Fruit fly (Drosophila melanogaster) whole organism, embryonic: ENCODE results near the gene CG6055.

ENCODE experiments used
- B-H1 ChIP-seq: fragments of 200-800 bp; sonication (Bioruptor generic); IDR thresholded peaks from 3 replicates; pipeline ENCODE4 v1.3.6; 2022; ENCODE audit warnings: missing biosample characterization, missing genetic modification characterization
- B-H2 ChIP-seq: fragments of 200-800 bp; sonication (Bioruptor generic); optimal IDR thresholded peaks from 2 replicates; lab custom pipeline; 2018; ENCODE audit warnings: missing biosample characterization, mild to moderate bottlenecking, missing genetic modification characterization
- CG10274 ChIP-seq: fragments of 200-800 bp; sonication (Bioruptor generic); optimal IDR thresholded peaks from 3 replicates; lab custom pipeline; 2017; ENCODE audit warnings: missing biosample characterization, mild to moderate bottlenecking, missing genetic modification characterization
- CG11247 ChIP-seq: fragments of 200-800 bp; sonication (Bioruptor generic); IDR thresholded peaks from 2 replicates; pipeline ENCODE4 v1.3.6; 2022; ENCODE audit warnings: missing biosample characterization, missing genetic modification characterization
- CG12219 ChIP-seq: fragments of 200-800 bp; sonication (Bioruptor generic); optimal IDR thresholded peaks from 3 replicates; lab custom pipeline; 2018; ENCODE audit warnings: missing biosample characterization, mild to moderate bottlenecking, missing genetic modification characterization
- CG13287 ChIP-seq: fragments of 200-800 bp; sonication (Bioruptor generic); IDR thresholded peaks from 2 replicates; pipeline ENCODE4 v1.3.6; 2022; ENCODE audit warnings: missing biosample characterization, missing genetic modification characterization; ENCODE audit not compliant: partially characterized antibody
- CG14014 ChIP-seq: fragments of 200-800 bp; sonication (Bioruptor generic); IDR thresholded peaks from 2 replicates; pipeline ENCODE4 v1.3.6; 2022; ENCODE audit warnings: missing biosample characterization, missing genetic modification characterization
- CG14667 ChIP-seq: fragments of 200-800 bp; sonication (Bioruptor generic); IDR thresholded peaks from 2 replicates; pipeline ENCODE4 v1.3.6; 2022; ENCODE audit warnings: missing biosample characterization, missing genetic modification characterization
- CG15601 ChIP-seq: fragments of 200-800 bp; sonication (Bioruptor generic); optimal IDR thresholded peaks from 3 replicates; lab custom pipeline; 2019; ENCODE audit warnings: missing biosample characterization, mild to moderate bottlenecking, missing genetic modification characterization, moderate library complexity
- CG2875 ChIP-seq: fragments of 200-800 bp; sonication (Bioruptor generic); optimal IDR thresholded peaks from 2 replicates; lab custom pipeline; 2017; ENCODE audit warnings: missing biosample characterization, mild to moderate bottlenecking, missing genetic modification characterization, missing genetic modification reagents
- CG30403 ChIP-seq: fragments of 200-800 bp; sonication (Bioruptor generic); optimal IDR thresholded peaks from 3 replicates; lab custom pipeline; 2016; ENCODE audit warnings: missing biosample characterization, missing genetic modification characterization
- CG31224 ChIP-seq: fragments of 200-800 bp; sonication (Bioruptor generic); IDR thresholded peaks from 2 replicates; pipeline ENCODE4 v1.3.6; 2022; ENCODE audit warnings: missing biosample characterization, missing genetic modification characterization
- CG32767 ChIP-seq: fragments of 200-800 bp; sonication (Bioruptor generic); IDR thresholded peaks from 2 replicates; pipeline ENCODE4 v1.3.6; 2022; ENCODE audit warnings: missing biosample characterization, missing genetic modification characterization
- CG3847 ChIP-seq: fragments of 200-800 bp; sonication (Bioruptor generic); IDR thresholded peaks from 2 replicates; pipeline ENCODE4 v1.3.6; 2022; ENCODE audit warnings: missing biosample characterization, missing genetic modification characterization
- CG7357 ChIP-seq: fragments of 200-800 bp; sonication (Bioruptor generic); IDR thresholded peaks from 3 replicates; pipeline ENCODE4 v1.3.6; 2022; ENCODE audit warnings: missing biosample characterization, missing genetic modification characterization
- CG7556 ChIP-seq: fragments of 200-800 bp; sonication (Bioruptor generic); optimal IDR thresholded peaks from 2 replicates; lab custom pipeline; 2017; ENCODE audit warnings: missing biosample characterization, mild to moderate bottlenecking, missing genetic modification characterization
- CG8281 ChIP-seq: fragments of 200-800 bp; sonication (Bioruptor generic); optimal IDR thresholded peaks from 2 replicates; lab custom pipeline; 2018; ENCODE audit warnings: missing biosample characterization, mild to moderate bottlenecking, missing genetic modification characterization, moderate library complexity
- CG9932 ChIP-seq: fragments of 200-800 bp; sonication (Bioruptor generic); IDR thresholded peaks from 2 replicates; pipeline ENCODE4 v1.3.6; 2022; ENCODE audit warnings: missing biosample characterization, missing genetic modification characterization
- Chrac-16 ChIP-seq: fragments of 200-800 bp; sonication (Bioruptor generic); optimal IDR thresholded peaks from 3 replicates; lab custom pipeline; 2016; ENCODE audit warnings: missing biosample characterization, missing genetic modification characterization
- CoRest ChIP-seq: fragments of 200-800 bp; sonication (Bioruptor generic); optimal IDR thresholded peaks from 3 replicates; lab custom pipeline; 2018; ENCODE audit warnings: missing biosample characterization, mild to moderate bottlenecking, missing genetic modification characterization, moderate library complexity
- Dip2 ChIP-seq: fragments of 200-800 bp; sonication (Bioruptor generic); IDR thresholded peaks from 2 replicates; pipeline ENCODE4 v1.3.6; 2022; ENCODE audit warnings: missing biosample characterization, missing genetic modification characterization
- E2f1 ChIP-seq: fragments of 200-800 bp; sonication (Bioruptor generic); IDR thresholded peaks from 2 replicates; pipeline ENCODE4 v1.3.6; 2022; ENCODE audit warnings: missing biosample characterization, missing genetic modification characterization
- Hr51 ChIP-seq, 2 experiments: fragments of 200-800 bp; sonication (Bioruptor generic); optimal IDR thresholded peaks; 2 replicates in 1 of 2; 3 replicates in 1 of 2; lab custom pipeline; 2016 to 2018; ENCODE audit warnings: missing biosample characterization in 2 of 2, missing genetic modification characterization in 2 of 2, mild to moderate bottlenecking in 1 of 2, moderate library complexity in 1 of 2
- Hr78 ChIP-seq, 2 experiments: fragments of 200-800 bp in 1 of 2; fragments of >200 bp in 1 of 2; sonication (Bioruptor generic) in 1 of 2; optimal IDR thresholded peaks; 2 replicates each; lab custom pipeline; 2017 to 2019; ENCODE audit warnings: missing biosample characterization in 2 of 2, missing genetic modification characterization in 2 of 2, mild to moderate bottlenecking in 1 of 2, moderate library complexity in 1 of 2
- Lim3 ChIP-seq: fragments of 200-800 bp; sonication (Bioruptor generic); IDR thresholded peaks from 2 replicates; pipeline ENCODE4 v1.3.6; 2022; ENCODE audit warnings: missing biosample characterization, missing genetic modification characterization
- Lpt ChIP-seq: fragments of >200 bp; optimal IDR thresholded peaks from 2 replicates; lab custom pipeline; 2018; ENCODE audit warnings: missing biosample characterization, missing genetic modification characterization
- NK7.1 ChIP-seq: fragments of 200-800 bp; sonication (Bioruptor generic); optimal IDR thresholded peaks from 3 replicates; lab custom pipeline; 2016; ENCODE audit warnings: missing biosample characterization, missing genetic modification characterization
- PHDP ChIP-seq: fragments of 200-800 bp; sonication (Bioruptor generic); optimal IDR thresholded peaks from 3 replicates; lab custom pipeline; 2018; ENCODE audit warnings: missing biosample characterization, mild to moderate bottlenecking, missing genetic modification characterization, moderate library complexity
- Poxn ChIP-seq: fragments of 200-800 bp; sonication (Bioruptor generic); IDR thresholded peaks from 2 replicates; pipeline ENCODE4 v1.3.6; 2022; ENCODE audit warnings: missing biosample characterization, missing genetic modification characterization
- Rfx ChIP-seq: fragments of 200-800 bp; sonication (Bioruptor generic); IDR thresholded peaks from 2 replicates; pipeline ENCODE4 v1.3.6; 2022; ENCODE audit warnings: missing biosample characterization, missing genetic modification characterization
- Sox100B ChIP-seq: fragments of 200-800 bp; sonication (Bioruptor generic); optimal IDR thresholded peaks from 3 replicates; lab custom pipeline; 2018; ENCODE audit warnings: missing biosample characterization, mild to moderate bottlenecking, missing genetic modification characterization
- Usf ChIP-seq: fragments of 200-800 bp; sonication (Bioruptor generic); optimal IDR thresholded peaks from 2 replicates; lab custom pipeline; 2017; ENCODE audit warnings: missing genotype, missing biosample characterization, missing genetic modification characterization
- Xbp1 ChIP-seq: fragments of 200-800 bp; sonication (Bioruptor generic); optimal IDR thresholded peaks from 3 replicates; lab custom pipeline; 2016; ENCODE audit warnings: missing biosample characterization, mild to moderate bottlenecking, missing genetic modification characterization
- abd-A ChIP-seq: fragments of 200-800 bp; sonication (Bioruptor generic); optimal IDR thresholded peaks from 3 replicates; lab custom pipeline; 2019; ENCODE audit warnings: missing biosample characterization, mild to moderate bottlenecking, missing genetic modification characterization, moderate library complexity
- ap ChIP-seq: fragments of 200-800 bp; sonication (Bioruptor generic); IDR thresholded peaks from 2 replicates; pipeline ENCODE4 v1.3.6; 2022; ENCODE audit warnings: missing biosample characterization, missing genetic modification characterization
- crol ChIP-seq: fragments of 200-800 bp; sonication (Bioruptor generic); IDR thresholded peaks from 2 replicates; pipeline ENCODE4 v1.3.6; 2022; ENCODE audit warnings: missing biosample characterization, missing genetic modification characterization
- dmrt11E ChIP-seq: fragments of 200-800 bp; sonication (Bioruptor generic); optimal IDR thresholded peaks from 3 replicates; lab custom pipeline; 2018; ENCODE audit warnings: missing biosample characterization, mild to moderate bottlenecking, missing genetic modification characterization, moderate library complexity
- dmrt99B ChIP-seq: fragments of 200-800 bp; sonication (Bioruptor generic); optimal IDR thresholded peaks from 2 replicates; lab custom pipeline; 2018; ENCODE audit warnings: missing biosample characterization, mild to moderate bottlenecking, missing genetic modification characterization, moderate library complexity
- dpn ChIP-seq, 2 experiments: fragments of 200-800 bp; sonication (Bioruptor generic); optimal IDR thresholded peaks; 3 replicates each; lab custom pipeline; 2016; ENCODE audit warnings: missing biosample characterization in 2 of 2, missing genetic modification characterization in 2 of 2
- gcm2 ChIP-seq: fragments of 200-800 bp; sonication (Bioruptor generic); optimal IDR thresholded peaks from 2 replicates; lab custom pipeline; 2016; ENCODE audit warnings: missing biosample characterization, missing genetic modification characterization
- grau ChIP-seq: fragments of 200-800 bp; optimal IDR thresholded peaks from 3 replicates; lab custom pipeline; 2019; ENCODE audit warnings: missing biosample characterization, mild to moderate bottlenecking, missing genetic modification characterization, moderate library complexity
- gsb-n ChIP-seq: fragments of 200-800 bp; sonication (Bioruptor generic); optimal IDR thresholded peaks from 3 replicates; lab custom pipeline; 2018; ENCODE audit warnings: missing biosample characterization, mild to moderate bottlenecking, missing genetic modification characterization
- h ChIP-seq: fragments of >200 bp; optimal IDR thresholded peaks from 2 replicates; lab custom pipeline; 2017
- jigr1 ChIP-seq: fragments of 200-800 bp; sonication (Bioruptor generic); IDR thresholded peaks from 3 replicates; pipeline ENCODE4 v1.3.6; 2022; ENCODE audit warnings: missing biosample characterization, missing genetic modification characterization
- nmo ChIP-seq: fragments of 200-800 bp; sonication (Bioruptor generic); optimal IDR thresholded peaks from 2 replicates; lab custom pipeline; 2018; ENCODE audit warnings: missing biosample characterization, mild to moderate bottlenecking, missing genetic modification characterization, moderate library complexity
- oc ChIP-seq: fragments of 200-800 bp; sonication (Bioruptor generic); optimal IDR thresholded peaks from 2 replicates; lab custom pipeline; 2018; ENCODE audit warnings: missing biosample characterization, mild to moderate bottlenecking, missing genetic modification characterization, moderate library complexity
- pb ChIP-seq: fragments of 200-800 bp; sonication (Bioruptor generic); optimal IDR thresholded peaks from 3 replicates; lab custom pipeline; 2016; ENCODE audit warnings: missing biosample characterization, missing genetic modification characterization
- sob ChIP-seq: fragments of 200-800 bp; sonication (Bioruptor generic); IDR thresholded peaks from 2 replicates; pipeline ENCODE4 v1.3.6; 2022; ENCODE audit warnings: missing biosample characterization, missing genetic modification characterization
- stwl ChIP-seq: fragments of 200-800 bp; sonication (Bioruptor generic); optimal IDR thresholded peaks from 3 replicates; lab custom pipeline; 2018; ENCODE audit warnings: missing biosample characterization, mild to moderate bottlenecking, missing genetic modification characterization, moderate library complexity
- unc-4 ChIP-seq: fragments of 200-800 bp; sonication (Bioruptor generic); IDR thresholded peaks from 2 replicates; pipeline ENCODE4 v1.3.6; 2022; ENCODE audit warnings: missing biosample characterization, missing genetic modification characterization; ENCODE audit not compliant: partially characterized antibody

CG6055 gene

dm6 chr2L:7434737-7435356 is 31.5 kb upstream of the CG6055 start (continued):
- TF ChIP-seq crol (no peak), CG15601 (tag; lab: Kevin White, UChicago) (peak; percentile 21), Chrac-16 (no peak), CG3847 (GFP tag; lab: Robert Waterston, UW) (peak; percentile 51), B-H1 (GFP tag; lab: Robert Waterston, UW) (peak; percentile 18; the same call in 1 of the 3 replicates), CG30403 (GFP tag; lab: Kevin White, UChicago) (peak; percentile 27), Hr51 (GFP tag; optimal IDR thresholded peaks at IDR 0.05; lab: Kevin White, UChicago) (peak in 1 of 2 experiments; percentile 28), nmo (no peak), grau (tag; lab: Kevin White, UChicago) (peak; percentile 83), CG12219 (GFP tag; lab: Kevin White, UChicago) (peak; percentile 9), CG13287 (no peak), CoRest (tag; lab: Kevin White, UChicago) (peak; percentile 20), E2f1 (GFP tag; lab: Robert Waterston, UW) (peak; percentile 51; the same call in 1 of the 2 replicates), dpn (GFP tag; optimal IDR thresholded peaks at IDR 0.05; lab: Kevin White, UChicago) (peak in 1 of 2 experiments; percentile 48), PHDP (peak; percentile 43), CG31224 (GFP tag; lab: Robert Waterston, UW) (peak; percentile 19; the same call in 1 of the 2 replicates), pb (GFP tag; lab: Kevin White, UChicago) (no peak), Xbp1 (GFP tag; lab: Kevin White, UChicago) (peak; percentile 66), CG7556 (GFP tag; lab: Kevin White, UChicago) (peak; percentile 44), oc (no peak), stwl (tag; lab: Kevin White, UChicago) (no peak), abd-A (tag; lab: Kevin White, UChicago) (no peak), Sox100B (GFP tag; lab: Kevin White, UChicago) (peak; percentile 11), CG10274 (no peak), sob (0 out of 2 replicates have a peak, but pooled peaks have one; percentile 36), Usf (GFP tag; lab: Kevin White, UChicago) (no peak), CG11247 (GFP tag; lab: Robert Waterston, UW) (peak; percentile 60; the same call in 1 of the 2 replicates), CG8281 (tag; lab: Kevin White, UChicago) (no peak), CG7357 (GFP tag; lab: Robert Waterston, UW) (0 out of 3 replicates have a peak, but pooled peaks have one; percentile 35), Hr78 (GFP tag; optimal IDR thresholded peaks at IDR 0.05; lab: Kevin White, UChicago) (no peak), gsb-n (tag; lab: Kevin White, UChicago) (no peak), CG2875 (GFP tag; lab: Kevin White, UChicago) (no peak), NK7.1 (GFP tag; lab: Kevin White, UChicago) (no peak), CG9932 (GFP tag; lab: Robert Waterston, UW) (peak; percentile 82), ap (GFP tag; lab: Robert Waterston, UW) (0 out of 2 replicates have a peak, but pooled peaks have one; percentile 22), Rfx (GFP tag; lab: Robert Waterston, UW) (peak; percentile 73), CG14667 (no peak), Lpt (GFP tag; lab: Kevin White, UChicago) (no peak), Lim3 (no peak), Poxn (peak; percentile 54; the same call in 1 of the 2 replicates), h (lab: Kevin White, UChicago) (no peak), CG32767 (GFP tag; lab: Robert Waterston, UW) (peak; percentile 21; the same call in 1 of the 2 replicates), gcm2 (GFP tag; lab: Kevin White, UChicago) (no peak), Dip2 (no peak), jigr1 (GFP tag; lab: Robert Waterston, UW) (no peak), dmrt11E (tag; lab: Kevin White, UChicago) (no peak), unc-4 (GFP tag; lab: Robert Waterston, UW) (no peak), B-H2 (peak; percentile 18), dmrt99B (tag; lab: Kevin White, UChicago) (peak; percentile 12), CG14014 (GFP tag; lab: Robert Waterston, UW) (peak; percentile 69; the same call in 1 of the 2 replicates)
